Fruit fly (Drosophila melanogaster): ENCODE results near the gene CG31810.

DNA sequence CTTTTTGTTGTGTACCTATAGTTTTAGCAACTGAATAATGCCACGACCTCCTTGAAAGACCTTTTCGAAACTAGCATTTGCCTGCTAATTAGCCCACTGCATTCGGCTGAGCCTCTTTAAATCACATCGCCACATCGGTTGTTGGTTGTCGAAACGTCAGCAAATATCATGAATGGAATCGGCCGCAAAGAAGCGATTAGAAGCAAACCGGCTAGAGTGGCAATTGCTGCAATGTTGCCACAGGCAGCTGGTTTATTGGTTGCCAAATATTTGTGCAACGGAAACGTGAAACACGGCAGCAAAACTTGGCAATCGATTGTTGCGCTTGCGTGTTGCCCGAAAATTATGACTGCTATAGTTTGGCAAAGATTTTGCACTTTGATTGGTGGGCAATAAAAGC lies 7.0 kb downstream of the CG31810 start:
- no peak for TF ChIP-seq cnc (optimal IDR thresholded peaks at IDR 0.05)
- no peak for TF ChIP-seq CG12768 (GFP tag; optimal IDR thresholded peaks at IDR 0.05)
- no peak for TF ChIP-seq Mnt (GFP tag; optimal IDR thresholded peaks at IDR 0.05)
- TF ChIP-seq CG14711 (tag; optimal IDR thresholded peaks at IDR 0.05), result no peak

Measured in whole organism, adult.